Worm (Caenorhabditis elegans) whole organism, L4 larva: ENCODE results near the gene cal-5.

Experiments
- D1046.2 ChIP-seq: fragments of 200-800 bp; sonication (Bioruptor generic); IDR thresholded peaks from 2 replicates; pipeline ENCODE4 v1.3.6; 2022; ENCODE audit warnings: missing genetic modification characterization, missing compliant biosample characterization
- F10B5.3 ChIP-seq: sonication (generic microtip); optimal IDR thresholded peaks from 2 replicates; lab custom pipeline; 2016; ENCODE audit warnings: mild to moderate bottlenecking, missing genetic modification characterization, missing compliant biosample characterization
- F37D6.2 ChIP-seq: sonication (generic microtip); optimal IDR thresholded peaks from 2 replicates; lab custom pipeline; 2016; ENCODE audit warnings: mild to moderate bottlenecking, missing genetic modification characterization, missing compliant biosample characterization
- F44E2.7 ChIP-seq: fragments of 200-800 bp; sonication (Bioruptor generic); IDR thresholded peaks from 2 replicates; pipeline ENCODE4 v2.1.2; 2022; ENCODE audit warnings: missing genetic modification characterization, missing compliant biosample characterization
- T26A8.4 ChIP-seq: fragments of 200-800 bp; sonication (Bioruptor generic); IDR thresholded peaks from 2 replicates; pipeline ENCODE4 v1.3.6; 2022; ENCODE audit warnings: missing genetic modification characterization, missing compliant biosample characterization
- ZK337.2 ChIP-seq: fragments of 200-800 bp; sonication (Bioruptor generic); IDR thresholded peaks from 2 replicates; pipeline ENCODE4 v1.3.6; 2022; ENCODE audit warnings: missing genetic modification reagents, missing genetic modification characterization, missing compliant biosample characterization
- ceh-20 ChIP-seq: fragments of 200-800 bp; sonication (Bioruptor generic); IDR thresholded peaks from 2 replicates; pipeline ENCODE4 v1.3.6; 2022; ENCODE audit warnings: missing genetic modification reagents, missing genetic modification characterization, missing compliant biosample characterization
- ces-1 ChIP-seq: fragments of 150-350 bp; sonication (generic microtip); optimal IDR thresholded peaks from 4 replicates; lab custom pipeline; 2014; ENCODE audit warnings: missing biosample characterization, missing genetic modification reagents, missing genetic modification characterization
- daf-16 ChIP-seq, 3 experiments: sonication (generic microtip); optimal IDR thresholded peaks; 2 replicates each; lab custom pipeline; 2016 to 2017; ENCODE audit warnings: missing genetic modification characterization in 3 of 3, missing genetic modification reagents in 3 of 3, mild to moderate bottlenecking in 2 of 3, missing compliant biosample characterization in 2 of 3, missing biosample characterization in 1 of 3, moderate library complexity in 1 of 3
- daf-8 ChIP-seq: fragments of 200-800 bp; sonication (Bioruptor generic); IDR thresholded peaks from 2 replicates; pipeline ENCODE4 v1.3.6; 2022; ENCODE audit warnings: missing genetic modification characterization, missing compliant biosample characterization
- dmd-8 ChIP-seq: fragments of 200-800 bp; sonication (Bioruptor generic); IDR thresholded peaks from 2 replicates; pipeline ENCODE4 v1.3.6; 2022; ENCODE audit warnings: missing genetic modification characterization, missing compliant biosample characterization
- egl-27 ChIP-seq: sonication (generic microtip); optimal IDR thresholded peaks from 3 replicates; lab custom pipeline; 2017; ENCODE audit warnings: missing biosample characterization, missing genetic modification reagents, missing genetic modification characterization
- fkh-10 ChIP-seq: fragments of 150-350 bp; optimal IDR thresholded peaks from 2 replicates; lab custom pipeline; 2014; ENCODE audit warnings: missing biosample characterization, missing genetic modification reagents, missing genetic modification characterization
- hlh-11 ChIP-seq: fragments of 200-800 bp; sonication (Bioruptor generic); optimal IDR thresholded peaks from 2 replicates; lab custom pipeline; 2018; ENCODE audit warnings: mild to moderate bottlenecking, missing genetic modification characterization, missing compliant biosample characterization
- mdt-29 ChIP-seq: fragments of 200-800 bp; sonication (Bioruptor generic); IDR thresholded peaks from 2 replicates; pipeline ENCODE4 v1.3.6; 2022; ENCODE audit warnings: missing genetic modification reagents, missing genetic modification characterization, missing compliant biosample characterization
- mxl-2 ChIP-seq: fragments of 200-800 bp; sonication (Bioruptor generic); conservative IDR thresholded peaks from 2 replicates; pipeline ENCODE4 v1.3.6; 2022; ENCODE audit warnings: missing genetic modification reagents, missing genetic modification characterization, missing compliant biosample characterization
- nhr-28 ChIP-seq: fragments of 150-350 bp; optimal IDR thresholded peaks from 2 replicates; lab custom pipeline; 2014; ENCODE audit warnings: missing biosample characterization, missing genetic modification characterization
- nhr-42 ChIP-seq: fragments of 200-800 bp; sonication (Bioruptor generic); IDR thresholded peaks from 2 replicates; pipeline ENCODE4 v1.3.6; 2022; ENCODE audit warnings: missing genetic modification characterization, missing compliant biosample characterization
- nhr-6 ChIP-seq: fragments of 150-350 bp; optimal IDR thresholded peaks from 2 replicates; lab custom pipeline; 2014; ENCODE audit warnings: missing biosample characterization, missing genetic modification characterization
- saeg-2 ChIP-seq: fragments of 200-800 bp; sonication (Bioruptor generic); IDR thresholded peaks from 2 replicates; pipeline ENCODE4 v1.3.6; 2022; ENCODE audit warnings: missing genetic modification reagents, missing genetic modification characterization, missing compliant biosample characterization
- snpc-4 ChIP-seq: fragments of 150-350 bp; optimal IDR thresholded peaks from 2 replicates; lab custom pipeline; 2014; ENCODE audit warnings: missing biosample characterization, missing genetic modification characterization
- tag-97 ChIP-seq: fragments of 200-800 bp; sonication (Bioruptor generic); IDR thresholded peaks from 2 replicates; pipeline ENCODE4 v1.3.6; 2022; ENCODE audit warnings: missing genetic modification characterization, missing compliant biosample characterization
- tra-1 ChIP-seq: fragments of 200-800 bp; sonication (Bioruptor generic); IDR thresholded peaks from 2 replicates; pipeline ENCODE4 v1.3.6; 2022; ENCODE audit warnings: missing genetic modification reagents, missing genetic modification characterization, missing compliant biosample characterization
- unc-62 ChIP-seq, 3 experiments: fragments of 150-350 bp in 1 of 3; sonication (generic microtip); optimal IDR thresholded peaks in 2 of 3; peaks in 1 of 3; 1 replicate in 1 of 3; 2 replicates in 2 of 3; lab custom pipeline; 2014 to 2017; ENCODE audit warnings: missing biosample characterization in 3 of 3, missing genetic modification characterization in 3 of 3, missing genetic modification reagents in 3 of 3, missing genotype in 1 of 3
- zip-11 ChIP-seq: fragments of 200-800 bp; sonication (Bioruptor generic); IDR thresholded peaks from 2 replicates; pipeline ENCODE4 v1.3.6; 2022; ENCODE audit warnings: missing genetic modification characterization, missing compliant biosample characterization

The cal-5 gene

DNA sequence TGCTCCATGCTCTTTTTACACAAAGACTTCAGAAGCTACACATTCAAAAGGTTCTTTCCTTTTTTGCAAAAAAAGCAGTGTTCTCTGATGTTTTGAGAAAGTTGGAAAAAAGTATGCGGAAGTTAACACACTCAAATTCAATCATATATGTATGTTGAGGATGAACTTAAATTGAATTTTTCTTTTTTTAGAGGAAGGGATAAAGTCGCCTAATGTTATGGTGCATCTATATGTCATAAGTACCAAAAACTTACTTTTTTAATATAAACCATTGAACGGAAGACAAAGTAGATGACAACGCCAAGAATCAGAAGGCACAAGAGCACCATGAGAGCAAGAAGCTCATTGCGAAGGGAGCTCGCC, 49.2 kb downstream of the cal-5 start:
- TF ChIP-seq ces-1 (GFP tag; lab: Kevin White, UChicago): peak; percentile 66
- TF ChIP-seq F10B5.3 (tag; lab: Kevin White, UChicago): no peak
- no peak for TF ChIP-seq nhr-42 (GFP tag; lab: Robert Waterston, UW)
- 0 out of 2 replicates have a peak, but pooled peaks have one; percentile 3 for TF ChIP-seq ceh-20 (GFP tag; lab: Robert Waterston, UW)
- TF ChIP-seq, all 104 proteins: peak for 2

ce11 chrX:5027923-5028592, 49.7 kb downstream of the cal-5 start:
- peak; percentile 41; the same call in 1 of the 2 replicates for TF ChIP-seq ceh-20 (GFP tag; lab: Robert Waterston, UW)
- no peak for TF ChIP-seq zip-11 (GFP tag; lab: Robert Waterston, UW)
- peak; percentile 2 for TF ChIP-seq hlh-11 (tag; lab: Kevin White, UChicago)
- TF ChIP-seq daf-16 (GFP tag; optimal IDR thresholded peaks at IDR 0.05; lab: Kevin White, UChicago): peak in 1 of 2 experiments; percentile 1
- TF ChIP-seq daf-16 (tag; optimal IDR thresholded peaks at IDR 0.05; lab: Kevin White, UChicago): no peak
- no peak for TF ChIP-seq ZK337.2 (GFP tag; lab: Robert Waterston, UW)
- peak; percentile 78 for TF ChIP-seq ces-1 (GFP tag; lab: Kevin White, UChicago)
- TF ChIP-seq unc-62 (GFP tag; optimal IDR thresholded peaks at IDR 0.05 in 1 of 2; lab: Kevin White, UChicago): peak in 1 of 2 experiments; percentile 97
- no peak for TF ChIP-seq unc-62 (tag; optimal IDR thresholded peaks at IDR 0.05; lab: Kevin White, UChicago)

ce11 chrX:5026461-5026860, 51.3 kb downstream of the cal-5 start:
- TF ChIP-seq tra-1 (GFP tag; lab: Robert Waterston, UW) (no peak), F37D6.2 (no peak), mxl-2 (GFP tag; lab: Robert Waterston, UW) (no peak), daf-8 (GFP tag; lab: Robert Waterston, UW) (no peak), ZK337.2 (GFP tag; lab: Robert Waterston, UW) (no peak), zip-11 (GFP tag; lab: Robert Waterston, UW) (no peak), mdt-29 (GFP tag; lab: Robert Waterston, UW) (no peak), ces-1 (GFP tag; lab: Kevin White, UChicago) (no peak), egl-27 (tag; lab: Kevin White, UChicago) (no peak), saeg-2 (GFP tag; lab: Robert Waterston, UW) (no peak), dmd-8 (GFP tag; lab: Robert Waterston, UW) (no peak), fkh-10 (GFP tag; lab: Kevin White, UChicago) (no peak), F44E2.7 (GFP tag; lab: Robert Waterston, UW) (no peak), ceh-20 (GFP tag; lab: Robert Waterston, UW) (no peak), T26A8.4 (no peak), tag-97 (GFP tag; lab: Robert Waterston, UW) (no peak), nhr-28 (no peak), snpc-4 (tag; lab: Kevin White, UChicago) (no peak), nhr-6 (tag; lab: Kevin White, UChicago) (no peak), D1046.2 (GFP tag; lab: Robert Waterston, UW) (no peak)
